Worm (Caenorhabditis elegans) whole organism, L1 larva: ENCODE results near the gene C06E1.11.

Experiments
- C04F5.9 ChIP-seq: sonication (generic microtip); optimal IDR thresholded peaks from 2 replicates; lab custom pipeline; 2016; ENCODE audit warnings: missing genetic modification characterization, missing compliant biosample characterization
- C16A3.4 ChIP-seq: fragments of 150-350 bp; optimal IDR thresholded peaks from 2 replicates; lab custom pipeline; 2014; ENCODE audit warnings: missing biosample characterization, missing genetic modification characterization
- C34B4.2 ChIP-seq: sonication (generic microtip); optimal IDR thresholded peaks from 2 replicates; lab custom pipeline; 2017; ENCODE audit warnings: mild to moderate bottlenecking, missing genetic modification characterization, missing compliant biosample characterization
- alr-1 ChIP-seq: fragments of 200-800 bp; sonication (Bioruptor generic); optimal IDR thresholded peaks from 2 replicates; lab custom pipeline; 2018; ENCODE audit warnings: borderline replicate concordance, mild to moderate bottlenecking, missing genetic modification characterization, missing compliant biosample characterization
- aly-2 ChIP-seq: fragments of 150-350 bp; optimal IDR thresholded peaks from 2 replicates; lab custom pipeline; 2014; ENCODE audit warnings: missing biosample characterization, missing genetic modification characterization
- ceh-8 ChIP-seq: fragments of 200-800 bp; sonication (Bioruptor generic); optimal IDR thresholded peaks from 2 replicates; lab custom pipeline; 2018; ENCODE audit warnings: mild to moderate bottlenecking, missing genetic modification characterization, moderate library complexity, missing compliant biosample characterization
- ceh-82 ChIP-seq, 3 experiments: fragments of 150-350 bp in 1 of 3; sonication (generic microtip) in 2 of 3; optimal IDR thresholded peaks; 2 replicates each; lab custom pipeline; 2014 to 2017; ENCODE audit warnings: missing biosample characterization in 3 of 3, missing genetic modification characterization in 3 of 3
- ceh-90 ChIP-seq: sonication (generic microtip); optimal IDR thresholded peaks from 2 replicates; lab custom pipeline; 2016; ENCODE audit warnings: missing genetic modification characterization, missing compliant biosample characterization
- ces-1 ChIP-seq: fragments of 150-350 bp; optimal IDR thresholded peaks from 2 replicates; lab custom pipeline; 2014; ENCODE audit warnings: missing biosample characterization, missing genetic modification reagents, missing genetic modification characterization
- dpl-1 ChIP-seq, 3 experiments: fragments of 150-350 bp in 2 of 3; sonication (generic microtip) in 1 of 3; optimal IDR thresholded peaks; 2 replicates each; lab custom pipeline; 2014 to 2017; ENCODE audit warnings: missing biosample characterization in 3 of 3, missing genetic modification characterization in 3 of 3, missing genetic modification reagents in 3 of 3
- efl-1 ChIP-seq, 4 experiments: fragments of 150-350 bp; optimal IDR thresholded peaks in 3 of 4; peaks in 1 of 4; 1 replicate in 1 of 4; 2 replicates in 3 of 4; lab custom pipeline; 2014; ENCODE audit warnings: missing biosample characterization in 2 of 4, missing genetic modification characterization in 2 of 4, missing genetic modification reagents in 2 of 4
- egl-13 ChIP-seq: sonication (generic microtip); optimal IDR thresholded peaks from 2 replicates; lab custom pipeline; 2016; ENCODE audit warnings: missing genotype, missing genetic modification reagents, missing genetic modification characterization, missing compliant biosample characterization
- elt-3 ChIP-seq, 6 experiments: fragments of 150-350 bp in 1 of 6; sonication (generic microtip); optimal IDR thresholded peaks; 2 replicates each; lab custom pipeline; 2017 to 2018; ENCODE audit warnings: missing biosample characterization in 6 of 6, missing genetic modification characterization in 6 of 6, inconsistent platforms in 1 of 6
- fkh-4 ChIP-seq: sonication (generic microtip); optimal IDR thresholded peaks from 2 replicates; lab custom pipeline; 2016; ENCODE audit warnings: missing compliant biosample characterization, missing genetic modification characterization, borderline replicate concordance
- fos-1 ChIP-seq: fragments of 150-350 bp; optimal IDR thresholded peaks from 2 replicates; lab custom pipeline; 2014; ENCODE audit warnings: missing biosample characterization, missing genetic modification characterization
- hpl-2 ChIP-seq: fragments of 150-350 bp; optimal IDR thresholded peaks from 2 replicates; lab custom pipeline; 2014; ENCODE audit warnings: missing biosample characterization, missing genetic modification reagents, missing genetic modification characterization
- irx-1 ChIP-seq: sonication (generic microtip); optimal IDR thresholded peaks from 2 replicates; lab custom pipeline; 2016; ENCODE audit warnings: missing genetic modification characterization, missing compliant biosample characterization
- jun-1 ChIP-seq: fragments of 150-350 bp; optimal IDR thresholded peaks from 2 replicates; lab custom pipeline; 2014; ENCODE audit warnings: missing biosample characterization, missing genetic modification reagents, missing genetic modification characterization
- lin-13 ChIP-seq: fragments of 150-350 bp; optimal IDR thresholded peaks from 2 replicates; lab custom pipeline; 2014; ENCODE audit warnings: missing biosample characterization, missing genetic modification reagents, missing genetic modification characterization
- lin-15B ChIP-seq: fragments of 150-350 bp; sonication (generic microtip); optimal IDR thresholded peaks from 3 replicates; lab custom pipeline; 2014; ENCODE audit warnings: missing biosample characterization, missing genetic modification characterization
- lin-35 ChIP-seq, 2 experiments: fragments of 150-350 bp; optimal IDR thresholded peaks; 2 replicates each; lab custom pipeline; 2014; ENCODE audit warnings: missing biosample characterization in 2 of 2, missing genetic modification characterization in 2 of 2, missing genetic modification reagents in 2 of 2
- lsy-2 ChIP-seq, 2 experiments: fragments of 150-350 bp; optimal IDR thresholded peaks; 2 replicates each; lab custom pipeline; 2014; ENCODE audit warnings: missing biosample characterization in 2 of 2, missing genetic modification characterization in 2 of 2
- mab-9 ChIP-seq: fragments of 200-800 bp; sonication (Bioruptor generic); IDR thresholded peaks from 2 replicates; pipeline ENCODE4 v1.3.6; 2022; ENCODE audit warnings: missing genetic modification reagents, missing genetic modification characterization, missing compliant biosample characterization
- mdl-1 ChIP-seq, 2 experiments: fragments of 150-350 bp; optimal IDR thresholded peaks; 2 replicates each; lab custom pipeline; 2014 to 2017; ENCODE audit warnings: missing biosample characterization in 2 of 2, missing genetic modification characterization in 2 of 2, inconsistent platforms in 1 of 2
- mef-2 ChIP-seq: fragments of 150-350 bp; optimal IDR thresholded peaks from 2 replicates; lab custom pipeline; 2014; ENCODE audit warnings: missing biosample characterization, missing genetic modification characterization
- mep-1 ChIP-seq: fragments of 150-350 bp; optimal IDR thresholded peaks from 2 replicates; lab custom pipeline; 2014; ENCODE audit warnings: missing biosample characterization, missing genetic modification characterization
- nhr-19 ChIP-seq: fragments of 200-800 bp; sonication (Bioruptor generic); conservative IDR thresholded peaks from 2 replicates; pipeline ENCODE4 v1.3.6; 2022; ENCODE audit warnings: missing genetic modification characterization, missing compliant biosample characterization
- nhr-237 ChIP-seq: fragments of 150-350 bp; optimal IDR thresholded peaks from 2 replicates; lab custom pipeline; 2014; ENCODE audit warnings: missing biosample characterization, missing genetic modification characterization
- nhr-28 ChIP-seq: fragments of 150-350 bp; optimal IDR thresholded peaks from 2 replicates; lab custom pipeline; 2014; ENCODE audit warnings: missing biosample characterization, missing genetic modification characterization
- nhr-47 ChIP-seq: sonication (generic microtip); optimal IDR thresholded peaks from 2 replicates; lab custom pipeline; 2016; ENCODE audit warnings: mild to moderate bottlenecking, missing genetic modification characterization, moderate library complexity, missing compliant biosample characterization
- nhr-76 ChIP-seq: sonication (generic microtip); optimal IDR thresholded peaks from 2 replicates; lab custom pipeline; 2017; ENCODE audit warnings: missing biosample characterization, missing genetic modification characterization
- nhr-85 ChIP-seq: sonication (generic microtip); peaks from one replicate; lab custom pipeline; 2016; ENCODE audit warnings: missing genetic modification characterization, inconsistent platforms, missing compliant biosample characterization
- pqm-1 ChIP-seq: sonication (generic microtip); optimal IDR thresholded peaks from 3 replicates; lab custom pipeline; 2017; ENCODE audit warnings: missing biosample characterization, missing genetic modification characterization
- sox-4 ChIP-seq: sonication (generic microtip); optimal IDR thresholded peaks from 2 replicates; lab custom pipeline; 2016; ENCODE audit warnings: missing genetic modification characterization, missing compliant biosample characterization
- sup-37 ChIP-seq: fragments of 200-800 bp; sonication (Bioruptor generic); optimal IDR thresholded peaks from 2 replicates; lab custom pipeline; 2018; ENCODE audit warnings: mild to moderate bottlenecking, missing genetic modification characterization, missing compliant biosample characterization
- tbx-2 ChIP-seq: sonication (generic microtip); optimal IDR thresholded peaks from 2 replicates; lab custom pipeline; 2016; ENCODE audit warnings: missing genetic modification characterization, missing compliant biosample characterization
- unc-130 ChIP-seq: fragments of 150-350 bp; optimal IDR thresholded peaks from 2 replicates; lab custom pipeline; 2017; ENCODE audit warnings: missing biosample characterization, missing genetic modification characterization, inconsistent platforms
- unc-30 ChIP-seq: sonication (generic microtip); optimal IDR thresholded peaks from 2 replicates; lab custom pipeline; 2017; ENCODE audit warnings: missing biosample characterization, missing genetic modification characterization
- unc-98 ChIP-seq: fragments of 200-800 bp; sonication (Bioruptor generic); IDR thresholded peaks from 2 replicates; pipeline ENCODE4 v1.3.6; 2022; ENCODE audit warnings: missing genetic modification characterization, missing compliant biosample characterization
- vab-15 ChIP-seq: sonication (generic microtip); optimal IDR thresholded peaks from 2 replicates; lab custom pipeline; 2017; ENCODE audit warnings: missing genotype, mild to moderate bottlenecking, missing genetic modification characterization, missing compliant biosample characterization
- zip-4 ChIP-seq: fragments of 200-800 bp; sonication (Bioruptor generic); optimal IDR thresholded peaks from 2 replicates; lab custom pipeline; 2018; ENCODE audit warnings: mild to moderate bottlenecking, missing genetic modification characterization, moderate library complexity, missing compliant biosample characterization

Gene C06E1.11

DNA sequence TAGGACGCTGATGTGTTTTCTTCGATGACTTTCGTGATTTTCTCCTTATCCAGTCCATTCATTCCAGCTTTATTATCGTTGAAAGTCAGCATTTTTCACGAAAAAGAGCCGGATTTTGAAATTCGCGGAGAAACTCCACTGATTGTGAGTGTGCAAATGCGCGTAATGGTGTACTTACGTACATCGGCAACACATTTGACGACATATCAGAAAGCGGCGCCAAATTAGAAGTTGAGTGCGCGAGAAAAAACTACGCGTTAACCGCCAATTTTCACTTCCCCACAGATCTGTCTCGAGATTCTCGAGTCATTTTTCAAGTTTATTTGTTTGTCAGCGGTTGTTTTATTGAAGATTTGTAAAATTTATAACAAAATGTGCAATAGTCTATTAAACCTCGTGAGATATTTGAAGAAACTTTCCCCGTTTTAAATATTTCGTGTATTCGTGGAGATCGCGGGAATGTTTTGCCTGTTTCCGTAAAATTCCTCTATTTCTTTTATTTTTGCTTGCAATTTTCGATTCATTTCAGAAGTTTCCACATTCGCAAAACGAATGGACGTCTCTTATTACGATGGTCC lies 12.0 kb upstream of the C06E1.11 start, which contains the start of the genes polk-1 and gpr-1 (continued):
- TF ChIP-seq lsy-2 (tag; optimal IDR thresholded peaks at IDR 0.05; lab: Kevin White, UChicago) (peak; percentile 29 to 52), pqm-1 (tag; lab: Kevin White, UChicago) (no peak), fkh-4 (tag; lab: Kevin White, UChicago) (no peak), aly-2 (no peak), tbx-2 (no peak), lin-35 (GFP tag; optimal IDR thresholded peaks at IDR 0.05; lab: Kevin White, UChicago) (peak; percentile 68 to 93), ceh-8 (GFP tag; lab: Kevin White, UChicago) (no peak), ces-1 (no peak)

DNA sequence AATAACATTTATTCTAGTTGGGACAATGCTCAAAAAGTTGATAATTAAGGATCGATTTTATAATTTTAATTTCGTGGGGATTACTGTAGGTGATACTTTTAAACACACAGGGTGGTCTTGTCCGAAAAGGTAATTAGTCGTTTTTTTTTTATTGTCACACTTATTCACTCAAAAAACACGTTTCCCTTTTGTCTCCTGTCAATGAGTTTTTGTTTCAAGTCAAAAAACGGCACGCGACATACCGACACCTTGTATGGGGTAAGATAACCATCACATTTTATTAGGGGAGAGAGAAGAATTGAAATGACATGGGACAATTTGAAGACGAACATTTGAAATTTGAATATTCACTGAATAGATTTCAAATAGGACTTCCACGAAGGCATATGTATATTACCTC lies 8.6 kb upstream of the C06E1.11 start:
- no peak for TF ChIP-seq efl-1 (optimal IDR thresholded peaks at IDR 0.05; lab: Kevin White, UChicago)
- peak in 1 of 2 experiments; percentile 46 for TF ChIP-seq efl-1 (GFP tag; optimal IDR thresholded peaks at IDR 0.05 in 1 of 2; lab: Kevin White, UChicago)
- no peak for TF ChIP-seq nhr-19
- TF ChIP-seq elt-3 (tag; optimal IDR thresholded peaks at IDR 0.05; lab: Kevin White, UChicago), result no peak
- no peak for TF ChIP-seq alr-1 (tag; lab: Kevin White, UChicago)
- TF ChIP-seq mab-9 (GFP tag; lab: Robert Waterston, UW), result no peak
- TF ChIP-seq ces-1, result no peak

DNA sequence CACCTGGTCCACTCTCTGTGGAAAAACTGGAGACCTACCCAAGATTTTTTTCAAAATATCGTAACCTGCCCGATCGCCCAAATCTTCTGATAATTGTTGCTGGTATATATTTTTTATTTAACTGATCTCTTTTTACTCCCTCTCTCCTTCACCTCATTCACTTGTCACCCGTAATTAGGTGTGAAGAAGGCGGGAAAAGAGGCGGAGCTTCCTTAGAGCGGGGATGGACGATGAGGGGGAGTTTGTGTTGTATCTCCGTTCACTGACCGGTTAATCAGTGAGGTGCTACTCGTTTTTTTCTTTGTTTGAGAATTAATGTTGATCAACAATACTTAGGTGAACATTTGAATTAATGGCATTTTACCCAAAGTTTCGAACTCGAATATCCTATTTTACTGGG lies 5.9 kb upstream of the C06E1.11 start, which contains the start of gene ceh-16:
TSS of gene ceh-16 (plus strand) at position 301 of the 400 bp plus-strand sequence.
- TF ChIP-seq lin-15B (no peak), nhr-76 (tag; lab: Kevin White, UChicago) (no peak), zip-4 (no peak), mdl-1 (tag; optimal IDR thresholded peaks at IDR 0.05; lab: Kevin White, UChicago) (no peak), C34B4.2 (tag; lab: Kevin White, UChicago) (no peak), nhr-47 (no peak), sup-37 (GFP tag; lab: Kevin White, UChicago) (no peak), unc-30 (tag; lab: Kevin White, UChicago) (no peak), fkh-4 (tag; lab: Kevin White, UChicago) (no peak), jun-1 (tag; lab: Kevin White, UChicago) (no peak), mef-2 (tag; lab: Kevin White, UChicago) (no peak), lin-13 (GFP tag; lab: Kevin White, UChicago) (no peak), C16A3.4 (tag; lab: Kevin White, UChicago) (no peak), unc-130 (tag; lab: Kevin White, UChicago) (no peak)
- TF ChIP-seq, all 84 proteins: peak for 0

DNA sequence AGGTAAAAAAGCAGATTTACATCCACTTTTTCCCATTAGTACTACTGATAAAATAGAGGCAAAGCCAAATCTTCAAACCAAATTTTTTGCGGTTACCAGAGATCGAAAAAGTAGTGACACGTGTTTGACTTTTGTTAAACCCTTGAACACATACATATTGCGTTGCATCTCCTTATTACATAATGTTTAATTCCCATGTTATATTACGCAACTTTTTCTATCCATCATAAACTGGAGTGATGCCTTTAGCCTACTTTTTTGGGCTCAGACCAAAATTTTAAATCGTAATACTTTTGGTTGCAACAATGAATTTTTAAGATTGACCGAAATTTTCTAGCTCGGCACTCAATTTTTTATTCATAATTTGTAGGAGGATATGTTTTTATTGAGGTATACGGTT lies 5.5 kb upstream of the C06E1.11 start:
- TF ChIP-seq efl-1 (optimal IDR thresholded peaks at IDR 0.05; lab: Kevin White, UChicago), result no peak
- TF ChIP-seq efl-1 (GFP tag; optimal IDR thresholded peaks at IDR 0.05 in 1 of 2; lab: Kevin White, UChicago), result no peak
- TF ChIP-seq C04F5.9 (tag; lab: Kevin White, UChicago), result no peak
- no peak for TF ChIP-seq nhr-85 (tag; lab: Kevin White, UChicago)
- no peak for TF ChIP-seq hpl-2
- no peak for TF ChIP-seq C16A3.4 (tag; lab: Kevin White, UChicago)
- TF ChIP-seq mdl-1 (tag; optimal IDR thresholded peaks at IDR 0.05; lab: Kevin White, UChicago), result no peak
- TF ChIP-seq unc-98 (GFP tag; lab: Robert Waterston, UW), result no peak
- no peak for TF ChIP-seq nhr-28 (tag; lab: Kevin White, UChicago)
- TF ChIP-seq ceh-90 (tag; lab: Kevin White, UChicago), result no peak
- no peak for TF ChIP-seq mep-1 (tag; lab: Kevin White, UChicago)
- TF ChIP-seq fos-1 (tag; lab: Kevin White, UChicago), result no peak
- TF ChIP-seq ceh-82 (tag; optimal IDR thresholded peaks at IDR 0.05; lab: Kevin White, UChicago), result no peak
- no peak for TF ChIP-seq dpl-1 (GFP tag; optimal IDR thresholded peaks at IDR 0.05; lab: Kevin White, UChicago)
- TF ChIP-seq vab-15, result no peak
- no peak for TF ChIP-seq zip-4
- no peak for TF ChIP-seq tbx-2
- no peak for TF ChIP-seq egl-13 (tag; lab: Kevin White, UChicago)
- no peak for TF ChIP-seq nhr-237 (tag; lab: Kevin White, UChicago)
- no peak for TF ChIP-seq sox-4 (tag; lab: Kevin White, UChicago)
- no peak for TF ChIP-seq irx-1 (tag; lab: Kevin White, UChicago)
- TF ChIP-seq, all 84 proteins: peak for 0
